Fruit fly (Drosophila melanogaster) whole organism, embryonic: ENCODE results near the gene CG6800.
A peak's percentile ranks its signal among the peaks of the same experiment; 100 is the strongest.

Source experiments
- Atf6 ChIP-seq: fragments of 200-800 bp; sonication (Bioruptor generic); IDR thresholded peaks from 2 replicates; pipeline ENCODE4 v1.3.6; 2022; ENCODE audit warnings: missing biosample characterization, missing genetic modification characterization
- Blimp-1 ChIP-seq: fragments of 200-800 bp; sonication (Bioruptor generic); optimal IDR thresholded peaks from 3 replicates; lab custom pipeline; 2018; ENCODE audit warnings: missing biosample characterization, missing genetic modification characterization, mild to moderate bottlenecking, moderate library complexity, missing genetic modification reagents
- C15 ChIP-seq: fragments of 200-800 bp; sonication (Bioruptor generic); IDR thresholded peaks from 3 replicates; pipeline ENCODE4 v1.3.6; 2022; ENCODE audit warnings: missing biosample characterization, missing genetic modification characterization
- CG11504 ChIP-seq: fragments of 200-800 bp; sonication (Bioruptor generic); optimal IDR thresholded peaks from 3 replicates; lab custom pipeline; 2019; ENCODE audit warnings: missing biosample characterization, mild to moderate bottlenecking, missing genetic modification characterization, moderate library complexity
- CG13287 ChIP-seq: fragments of 200-800 bp; sonication (Bioruptor generic); IDR thresholded peaks from 2 replicates; pipeline ENCODE4 v1.3.6; 2022; ENCODE audit warnings: missing biosample characterization, missing genetic modification characterization; ENCODE audit not compliant: partially characterized antibody
- CG14014 ChIP-seq: fragments of 200-800 bp; sonication (Bioruptor generic); IDR thresholded peaks from 2 replicates; pipeline ENCODE4 v1.3.6; 2022; ENCODE audit warnings: missing biosample characterization, missing genetic modification characterization
- CG16779 ChIP-seq: fragments of 200-800 bp; sonication (Bioruptor generic); IDR thresholded peaks from 2 replicates; pipeline ENCODE4 v1.3.6; 2022; ENCODE audit warnings: missing biosample characterization, missing genetic modification characterization
- CG1832 ChIP-seq: fragments of 200-800 bp; sonication (Bioruptor generic); optimal IDR thresholded peaks from 2 replicates; lab custom pipeline; 2017; ENCODE audit warnings: missing biosample characterization, mild to moderate bottlenecking, missing genetic modification characterization, inconsistent platforms
- CG18619 ChIP-seq: fragments of 200-800 bp; sonication (Bioruptor generic); optimal IDR thresholded peaks from 3 replicates; lab custom pipeline; 2017; ENCODE audit warnings: missing biosample characterization, mild to moderate bottlenecking, missing genetic modification characterization
- CG31365 ChIP-seq: fragments of 200-800 bp; sonication (Bioruptor generic); optimal IDR thresholded peaks from 2 replicates; lab custom pipeline; 2018; ENCODE audit warnings: missing biosample characterization, mild to moderate bottlenecking, missing genetic modification characterization
- CG3281 ChIP-seq: fragments of 200-800 bp; sonication (Bioruptor generic); optimal IDR thresholded peaks from 3 replicates; lab custom pipeline; 2017; ENCODE audit warnings: missing biosample characterization, mild to moderate bottlenecking, missing genetic modification characterization
- CG33213 ChIP-seq: fragments of 200-800 bp; sonication (Bioruptor generic); optimal IDR thresholded peaks from 3 replicates; lab custom pipeline; 2016; ENCODE audit warnings: missing biosample characterization, missing genetic modification characterization
- CG4328 ChIP-seq: fragments of 200-800 bp; sonication (Bioruptor generic); optimal IDR thresholded peaks from 3 replicates; lab custom pipeline; 2017; ENCODE audit warnings: missing biosample characterization, missing genetic modification reagents, missing genetic modification characterization
- CG43689 ChIP-seq: fragments of 200-800 bp; sonication (Bioruptor generic); IDR thresholded peaks from 2 replicates; pipeline ENCODE4 v1.3.6; 2022; ENCODE audit warnings: missing biosample characterization, missing genetic modification characterization
- CG5953 ChIP-seq: fragments of 200-800 bp; sonication (Bioruptor generic); IDR thresholded peaks from 2 replicates; pipeline ENCODE4 v1.3.6; 2022; ENCODE audit warnings: missing biosample characterization, missing genetic modification characterization
- CG6689 ChIP-seq: fragments of 200-800 bp; sonication (Bioruptor generic); IDR thresholded peaks from 2 replicates; pipeline ENCODE4 v1.3.6; 2022; ENCODE audit warnings: missing biosample characterization, missing genetic modification characterization
- CG7556 ChIP-seq: fragments of 200-800 bp; sonication (Bioruptor generic); optimal IDR thresholded peaks from 2 replicates; lab custom pipeline; 2017; ENCODE audit warnings: missing biosample characterization, mild to moderate bottlenecking, missing genetic modification characterization
- CG8478 ChIP-seq: fragments of >200 bp; optimal IDR thresholded peaks from 2 replicates; lab custom pipeline; 2018
- CG9609 ChIP-seq: fragments of 200-800 bp; sonication (Bioruptor generic); optimal IDR thresholded peaks from 3 replicates; lab custom pipeline; 2016; ENCODE audit warnings: missing biosample characterization, missing genetic modification characterization
- CTCF ChIP-seq: fragments of 200-800 bp; sonication (Bioruptor generic); optimal IDR thresholded peaks from 2 replicates; lab custom pipeline; 2017; ENCODE audit warnings: missing biosample characterization, mild to moderate bottlenecking, missing genetic modification characterization, moderate library complexity
- Chrac-16 ChIP-seq: fragments of 200-800 bp; sonication (Bioruptor generic); optimal IDR thresholded peaks from 3 replicates; lab custom pipeline; 2016; ENCODE audit warnings: missing biosample characterization, missing genetic modification characterization
- Dbx ChIP-seq: fragments of 200-800 bp; sonication (Bioruptor generic); IDR thresholded peaks from 3 replicates; pipeline ENCODE4 v1.3.6; 2022; ENCODE audit warnings: missing biosample characterization, missing genetic modification characterization
- Deaf1 ChIP-seq: fragments of 200-800 bp; optimal IDR thresholded peaks from 3 replicates; lab custom pipeline; 2019; ENCODE audit warnings: missing biosample characterization, mild to moderate bottlenecking, missing genetic modification characterization, moderate library complexity
- HLH3B ChIP-seq: fragments of 200-800 bp; sonication (Bioruptor generic); IDR thresholded peaks from 2 replicates; pipeline ENCODE4 v1.3.6; 2022; ENCODE audit warnings: missing biosample characterization, missing genetic modification characterization
- HLHmδ ChIP-seq: fragments of 200-800 bp; sonication (Bioruptor generic); optimal IDR thresholded peaks from 2 replicates; lab custom pipeline; 2018; ENCODE audit warnings: missing biosample characterization, mild to moderate bottlenecking, missing genetic modification characterization, moderate library complexity
- HmgZ ChIP-seq: fragments of 200-800 bp; sonication (Bioruptor generic); optimal IDR thresholded peaks from 2 replicates; lab custom pipeline; 2018; ENCODE audit warnings: missing biosample characterization, mild to moderate bottlenecking, missing genetic modification characterization
- Jarid2 ChIP-seq: fragments of 200-800 bp; sonication (Bioruptor generic); optimal IDR thresholded peaks from 3 replicates; lab custom pipeline; 2017; ENCODE audit warnings: mild to moderate bottlenecking, missing biosample characterization, missing genetic modification reagents, missing genetic modification characterization
- Kr ChIP-seq: fragments of 200-800 bp; sonication (Bioruptor generic); optimal IDR thresholded peaks from 2 replicates; lab custom pipeline; 2017; ENCODE audit warnings: missing biosample characterization, mild to moderate bottlenecking, missing genetic modification characterization
- MBD-R2 ChIP-seq: fragments of 200-800 bp; sonication (Bioruptor generic); IDR thresholded peaks from 2 replicates; pipeline ENCODE4 v1.3.6; 2022; ENCODE audit warnings: missing biosample characterization, missing genetic modification characterization
- Meics ChIP-seq: fragments of 200-800 bp; sonication (Bioruptor generic); optimal IDR thresholded peaks from 2 replicates; lab custom pipeline; 2017; ENCODE audit warnings: missing biosample characterization, mild to moderate bottlenecking, missing genetic modification characterization
- NFAT ChIP-seq: fragments of 200-800 bp; sonication (Bioruptor generic); IDR thresholded peaks from 2 replicates; pipeline ENCODE4 v1.3.6; 2022; ENCODE audit warnings: missing biosample characterization, missing genetic modification characterization
- Oli ChIP-seq: fragments of 200-800 bp; sonication (Bioruptor generic); optimal IDR thresholded peaks from 2 replicates; lab custom pipeline; 2018; ENCODE audit warnings: missing biosample characterization, mild to moderate bottlenecking, missing genetic modification characterization, moderate library complexity
- Side ChIP-seq: fragments of 200-800 bp; sonication (Bioruptor generic); optimal IDR thresholded peaks from 2 replicates; lab custom pipeline; 2016; ENCODE audit warnings: missing biosample characterization, missing genetic modification characterization
- cg ChIP-seq: fragments of 200-800 bp; sonication (Bioruptor generic); optimal IDR thresholded peaks from 3 replicates; lab custom pipeline; 2019; ENCODE audit warnings: missing biosample characterization, mild to moderate bottlenecking, missing genetic modification characterization, moderate library complexity
- dimm ChIP-seq: fragments of 200-800 bp; sonication (Bioruptor generic); IDR thresholded peaks from 2 replicates; pipeline ENCODE4 v1.3.6; 2022; ENCODE audit warnings: missing biosample characterization, missing genetic modification characterization
- dmrt99B ChIP-seq: fragments of 200-800 bp; sonication (Bioruptor generic); optimal IDR thresholded peaks from 2 replicates; lab custom pipeline; 2018; ENCODE audit warnings: missing biosample characterization, mild to moderate bottlenecking, missing genetic modification characterization, moderate library complexity
- ewg ChIP-seq: fragments of 200-800 bp; sonication (Bioruptor generic); optimal IDR thresholded peaks from 3 replicates; lab custom pipeline; 2017; ENCODE audit warnings: mild to moderate bottlenecking, missing biosample characterization, missing genetic modification reagents, missing genetic modification characterization
- grau ChIP-seq: fragments of 200-800 bp; optimal IDR thresholded peaks from 3 replicates; lab custom pipeline; 2019; ENCODE audit warnings: missing biosample characterization, mild to moderate bottlenecking, missing genetic modification characterization, moderate library complexity
- lilli ChIP-seq: fragments of 200-800 bp; sonication (Bioruptor generic); optimal IDR thresholded peaks from 3 replicates; lab custom pipeline; 2016; ENCODE audit warnings: missing biosample characterization, missing genetic modification characterization
- mirr ChIP-seq: fragments of 200-800 bp; sonication (Bioruptor generic); optimal IDR thresholded peaks from 3 replicates; lab custom pipeline; 2018; ENCODE audit warnings: missing biosample characterization, mild to moderate bottlenecking, missing genetic modification characterization
- nau ChIP-seq: fragments of 200-800 bp; sonication (Bioruptor generic); optimal IDR thresholded peaks from 3 replicates; lab custom pipeline; 2017; ENCODE audit warnings: missing biosample characterization, mild to moderate bottlenecking, missing genetic modification characterization, missing genetic modification reagents
- nom ChIP-seq: fragments of 200-800 bp; sonication (Bioruptor generic); optimal IDR thresholded peaks from 2 replicates; lab custom pipeline; 2017; ENCODE audit warnings: missing biosample characterization, missing genetic modification characterization, mild to moderate bottlenecking, moderate library complexity, missing genetic modification reagents
- pho ChIP-seq: fragments of 200-800 bp; sonication (Bioruptor generic); optimal IDR thresholded peaks from 2 replicates; lab custom pipeline; 2016; ENCODE audit warnings: missing biosample characterization, missing genetic modification characterization
- sd ChIP-seq: fragments of 200-800 bp; sonication (Bioruptor generic); optimal IDR thresholded peaks from 3 replicates; lab custom pipeline; 2018; ENCODE audit warnings: missing biosample characterization, mild to moderate bottlenecking, missing genetic modification characterization, moderate library complexity
- sens-2 ChIP-seq: fragments of 200-800 bp; sonication (Bioruptor generic); IDR thresholded peaks from 2 replicates; pipeline ENCODE4 v1.3.6; 2022; ENCODE audit warnings: missing biosample characterization, missing genetic modification characterization
- ttk ChIP-seq: fragments of 200-800 bp; sonication (Bioruptor generic); IDR thresholded peaks from 2 replicates; pipeline ENCODE4 v2.1.2; 2022; ENCODE audit warnings: missing biosample characterization, missing genetic modification characterization
- zf30C ChIP-seq: fragments of 200-800 bp; sonication (Bioruptor generic); optimal IDR thresholded peaks from 3 replicates; lab custom pipeline; 2018; ENCODE audit warnings: missing biosample characterization, mild to moderate bottlenecking, missing genetic modification characterization

The CG6800 gene

DNA sequence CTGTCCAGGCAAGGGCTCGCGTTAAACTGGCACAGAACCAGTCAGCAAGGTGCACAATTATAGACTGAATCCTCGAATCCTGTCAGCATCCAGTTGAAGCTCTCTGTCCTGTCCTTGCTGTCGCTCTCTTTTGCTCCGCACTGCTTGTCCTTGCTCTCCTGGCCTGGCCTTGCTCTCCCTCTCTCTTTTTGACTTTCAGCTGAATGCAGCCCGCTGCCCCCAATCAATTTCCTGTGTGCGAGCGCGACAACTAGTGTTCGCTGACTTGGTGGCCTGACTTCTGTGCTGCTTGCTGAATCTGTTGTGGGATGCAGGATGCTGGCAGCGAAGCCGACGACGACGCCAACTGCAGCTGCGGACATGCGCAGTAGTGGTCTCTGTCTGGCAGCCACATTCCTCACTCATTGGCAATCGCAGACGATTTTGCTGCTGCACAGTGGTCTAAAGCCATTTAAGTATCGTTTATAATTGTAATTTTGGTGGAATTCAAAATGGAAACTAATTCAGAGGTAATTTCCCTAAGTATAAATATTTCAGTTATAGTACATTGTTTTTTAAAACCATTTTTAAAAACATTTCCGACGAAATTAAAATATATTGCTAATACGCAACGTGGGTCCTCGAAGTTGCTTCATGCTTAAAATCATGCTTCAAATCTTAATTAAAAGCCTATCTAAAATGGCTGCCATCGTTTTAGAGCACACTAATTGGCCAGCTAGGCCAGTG lies 32.8 kb downstream of the CG6800 start (continued):
- peak; percentile 45 for TF ChIP-seq CG11504 (tag; lab: Kevin White, UChicago)
- peak; percentile 0 for TF ChIP-seq Side (GFP tag; lab: Kevin White, UChicago)
- no peak for TF ChIP-seq HmgZ (tag; lab: Kevin White, UChicago)
- TF ChIP-seq CG16779 (GFP tag; lab: Robert Waterston, UW), result peak; percentile 69; the same call in 1 of the 2 replicates
- TF ChIP-seq ewg (GFP tag; lab: Kevin White, UChicago), result peak; percentile 67
- TF ChIP-seq CG31365, result peak; percentile 63
- peak; percentile 20 for TF ChIP-seq pho (GFP tag; lab: Kevin White, UChicago)
- peak; percentile 8 for TF ChIP-seq CG18619 (GFP tag; lab: Kevin White, UChicago)
- TF ChIP-seq grau (tag; lab: Kevin White, UChicago), result peak; percentile 42
- no peak for TF ChIP-seq CG33213 (GFP tag; lab: Kevin White, UChicago)
- TF ChIP-seq Meics (GFP tag; lab: Kevin White, UChicago), result peak; percentile 61
- peak; percentile 83 for TF ChIP-seq CG8478
- peak; percentile 49 for TF ChIP-seq CG3281 (GFP tag; lab: Kevin White, UChicago)
- TF ChIP-seq Oli (tag; lab: Kevin White, UChicago), result no peak
- peak; percentile 55 for TF ChIP-seq lilli (GFP tag; lab: Kevin White, UChicago)
- peak; percentile 61 for TF ChIP-seq CG7556 (GFP tag; lab: Kevin White, UChicago)
- peak; percentile 55 for TF ChIP-seq dmrt99B (tag; lab: Kevin White, UChicago)
- no peak for TF ChIP-seq CG5953 (GFP tag; lab: Robert Waterston, UW)
- peak; percentile 45 for TF ChIP-seq Jarid2

DNA sequence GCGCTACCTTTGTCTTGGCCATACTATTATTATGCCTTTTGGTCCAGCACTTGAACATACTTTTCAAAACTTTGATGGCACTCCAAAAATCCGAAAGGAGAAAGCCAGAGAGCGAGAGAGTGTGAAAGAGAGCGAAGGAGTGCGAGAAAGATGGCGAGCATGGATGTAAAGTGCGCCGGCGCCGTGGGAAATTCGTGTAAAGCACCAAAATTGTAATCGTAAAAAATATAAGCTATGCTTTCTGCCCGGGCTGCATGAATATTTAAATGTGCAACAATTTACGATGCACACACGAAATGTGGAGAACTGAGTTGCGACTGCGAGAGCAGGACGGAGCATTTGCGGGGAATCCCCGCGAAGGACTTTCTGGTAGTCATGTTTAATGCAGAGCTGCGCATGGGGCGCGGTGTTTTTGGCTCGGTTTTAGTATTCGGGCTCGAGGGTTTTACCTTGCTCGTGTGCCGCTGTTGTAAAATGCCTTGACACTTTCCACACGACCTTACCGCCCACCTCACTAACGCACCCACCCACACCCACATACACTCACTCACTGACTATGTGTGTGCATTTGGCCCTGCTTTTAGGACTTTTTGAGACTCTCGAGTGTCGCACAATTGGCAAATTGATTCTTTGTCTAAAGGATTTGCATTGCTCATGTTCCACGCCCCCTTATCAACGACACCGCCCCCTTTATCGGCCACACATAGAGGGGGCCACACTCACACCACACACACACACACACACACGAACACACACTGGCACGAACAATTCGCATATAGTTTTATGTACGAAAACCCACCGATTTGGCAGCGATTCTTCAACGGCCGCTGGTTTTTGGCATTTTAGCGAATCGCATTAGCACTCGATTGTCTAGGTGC lies 46.0 kb downstream of the CG6800 start:
- TF ChIP-seq sd (tag; lab: Kevin White, UChicago) (no peak), HLH3B (no peak), zf30C (GFP tag; lab: Kevin White, UChicago) (no peak), nom (GFP tag; lab: Kevin White, UChicago) (peak; percentile 39), Blimp-1 (GFP tag; lab: Kevin White, UChicago) (no peak), HLHmδ (GFP tag; lab: Kevin White, UChicago) (no peak), CG4328 (no peak), ttk (GFP tag; lab: Robert Waterston, UW) (no peak), Kr (GFP tag; lab: Kevin White, UChicago) (no peak), cg (GFP tag; lab: Kevin White, UChicago) (peak; percentile 88), CG13287 (GFP tag; lab: Robert Waterston, UW) (no peak), CG8478 (peak; percentile 44), sens-2 (GFP tag; lab: Robert Waterston, UW) (0 out of 2 replicates have a peak, but pooled peaks have one; percentile 28), CG6689 (GFP tag; lab: Robert Waterston, UW) (no peak), NFAT (no peak), CG9609 (GFP tag; lab: Kevin White, UChicago) (no peak), CTCF (peak; percentile 92), Chrac-16 (GFP tag; lab: Kevin White, UChicago) (no peak), Atf6 (GFP tag; lab: Robert Waterston, UW) (0 out of 2 replicates have a peak, but pooled peaks have one; percentile 20), MBD-R2 (GFP tag; lab: Robert Waterston, UW) (0 out of 2 replicates have a peak, but pooled peaks have one; percentile 57), dimm (GFP tag; lab: Robert Waterston, UW) (no peak), C15 (no peak), Dbx (GFP tag; lab: Robert Waterston, UW) (no peak), nau (GFP tag; lab: Kevin White, UChicago) (peak; percentile 11), CG43689 (no peak), mirr (peak; percentile 15), CG1832 (peak; percentile 38), Deaf1 (tag; lab: Kevin White, UChicago) (peak; percentile 70), CG14014 (GFP tag; lab: Robert Waterston, UW) (no peak)
